Fruit fly (Drosophila melanogaster): ENCODE measurements around the gene dy.

- TF ChIP-seq CG3407 (GFP tag; optimal IDR thresholded peaks at IDR 0.05) (no peak), Xbp1 (GFP tag; optimal IDR thresholded peaks at IDR 0.05) (no peak), CG10959 (GFP tag; IDR thresholded peaks at IDR 0.05) (no peak)
These were observed 37.0 kb upstream of the dy start for dm6 chrX:11815356-11816270.
